Worm (Caenorhabditis elegans) whole organism, late embryonic: ENCODE results near the gene mab-3.

Source experiments
- C08G9.2 ChIP-seq: sonication (generic microtip); optimal IDR thresholded peaks from 2 replicates; lab custom pipeline; 2016; ENCODE audit warnings: mild to moderate bottlenecking, missing genetic modification characterization, moderate library complexity, missing compliant biosample characterization
- C38D4.7 ChIP-seq: fragments of 200-800 bp; sonication (Bioruptor generic); optimal IDR thresholded peaks from 2 replicates; lab custom pipeline; 2018; ENCODE audit warnings: mild to moderate bottlenecking, missing genetic modification characterization, moderate library complexity, missing compliant biosample characterization
- T23F11.4 ChIP-seq: fragments of 200-800 bp; sonication (Bioruptor generic); optimal IDR thresholded peaks from 2 replicates; lab custom pipeline; 2018; ENCODE audit warnings: mild to moderate bottlenecking, missing genetic modification characterization, missing compliant biosample characterization
- ahr-1 ChIP-seq: sonication (generic microtip); optimal IDR thresholded peaks from 2 replicates; lab custom pipeline; 2016; ENCODE audit warnings: missing genetic modification characterization, missing compliant biosample characterization
- ama-1 ChIP-seq: fragments of 150-350 bp; optimal IDR thresholded peaks from 2 replicates; lab custom pipeline; 2014
- ceh-18 ChIP-seq: sonication (generic microtip); optimal IDR thresholded peaks from 2 replicates; lab custom pipeline; 2016; ENCODE audit warnings: missing genetic modification characterization, missing compliant biosample characterization
- ceh-19 ChIP-seq: fragments of 200-800 bp; sonication (Bioruptor generic); optimal IDR thresholded peaks from 2 replicates; lab custom pipeline; 2018; ENCODE audit warnings: mild to moderate bottlenecking, missing genetic modification characterization, missing compliant biosample characterization
- ceh-2 ChIP-seq: sonication (generic microtip); optimal IDR thresholded peaks from 2 replicates; lab custom pipeline; 2016; ENCODE audit warnings: missing genotype, missing genetic modification characterization, missing compliant biosample characterization
- ceh-22 ChIP-seq: sonication (generic microtip); optimal IDR thresholded peaks from 2 replicates; lab custom pipeline; 2017; ENCODE audit warnings: missing biosample characterization, missing genetic modification characterization
- ceh-24 ChIP-seq: sonication (generic microtip); optimal IDR thresholded peaks from 2 replicates; lab custom pipeline; 2016; ENCODE audit warnings: mild to moderate bottlenecking, missing genetic modification characterization, missing compliant biosample characterization
- ceh-30 ChIP-seq: fragments of 150-350 bp; optimal IDR thresholded peaks from 2 replicates; lab custom pipeline; 2014; ENCODE audit warnings: missing biosample characterization, missing genetic modification characterization
- ceh-34 ChIP-seq: sonication (generic microtip); optimal IDR thresholded peaks from 2 replicates; lab custom pipeline; 2016; ENCODE audit warnings: mild to moderate bottlenecking, missing genetic modification characterization, missing compliant biosample characterization
- ceh-45 ChIP-seq: fragments of 200-800 bp; sonication (Bioruptor generic); IDR thresholded peaks from 2 replicates; pipeline ENCODE4 v1.3.6; 2022; ENCODE audit warnings: missing genetic modification reagents, missing genetic modification characterization, missing compliant biosample characterization
- ceh-48 ChIP-seq: sonication (generic microtip); optimal IDR thresholded peaks from 2 replicates; lab custom pipeline; 2016; ENCODE audit warnings: missing genetic modification characterization, inconsistent platforms, missing compliant biosample characterization
- ceh-6 ChIP-seq: fragments of 200-800 bp; sonication (Bioruptor generic); optimal IDR thresholded peaks from 2 replicates; lab custom pipeline; 2018; ENCODE audit warnings: mild to moderate bottlenecking, missing genetic modification characterization, missing compliant biosample characterization
- ceh-9 ChIP-seq: sonication (generic microtip); optimal IDR thresholded peaks from 2 replicates; lab custom pipeline; 2016; ENCODE audit warnings: mild to moderate bottlenecking, missing genetic modification characterization, inconsistent platforms, missing compliant biosample characterization
- che-1 ChIP-seq: sonication (generic microtip); optimal IDR thresholded peaks from 2 replicates; lab custom pipeline; 2016; ENCODE audit warnings: mild to moderate bottlenecking, missing genetic modification characterization, missing compliant biosample characterization
- dmd-4 ChIP-seq: sonication (generic microtip); optimal IDR thresholded peaks from 2 replicates; lab custom pipeline; 2016; ENCODE audit warnings: borderline replicate concordance, missing genetic modification characterization, missing compliant biosample characterization
- elt-4 ChIP-seq: sonication (generic microtip); optimal IDR thresholded peaks from 2 replicates; lab custom pipeline; 2016; ENCODE audit warnings: missing genetic modification characterization, missing compliant biosample characterization
- fkh-6 ChIP-seq: sonication (generic microtip); optimal IDR thresholded peaks from 2 replicates; lab custom pipeline; 2016; ENCODE audit warnings: missing genetic modification characterization, missing compliant biosample characterization
- hlh-13 ChIP-seq: fragments of 200-800 bp; sonication (Bioruptor generic); optimal IDR thresholded peaks from 2 replicates; lab custom pipeline; 2018; ENCODE audit warnings: mild to moderate bottlenecking, missing genetic modification characterization, missing compliant biosample characterization
- hlh-30 ChIP-seq: sonication (generic microtip); optimal IDR thresholded peaks from 2 replicates; lab custom pipeline; 2017; ENCODE audit warnings: antibody characterized with exemption, missing genetic modification characterization, missing compliant biosample characterization; ENCODE audit not compliant: insufficient read depth
- hlh-6 ChIP-seq: sonication (generic microtip); optimal IDR thresholded peaks from 2 replicates; lab custom pipeline; 2016; ENCODE audit warnings: missing genotype, missing genetic modification characterization, missing compliant biosample characterization
- lim-6 ChIP-seq: sonication (generic microtip); optimal IDR thresholded peaks from 2 replicates; lab custom pipeline; 2016; ENCODE audit warnings: missing genetic modification characterization, missing compliant biosample characterization
- lin-11 ChIP-seq: fragments of 200-800 bp; sonication (Bioruptor generic); optimal IDR thresholded peaks from 2 replicates; lab custom pipeline; 2018; ENCODE audit warnings: mild to moderate bottlenecking, missing genetic modification characterization, missing compliant biosample characterization
- madf-2 ChIP-seq: sonication (generic microtip); optimal IDR thresholded peaks from 2 replicates; lab custom pipeline; 2017; ENCODE audit warnings: missing genetic modification characterization, missing compliant biosample characterization
- mec-3 ChIP-seq: sonication (generic microtip); optimal IDR thresholded peaks from 2 replicates; lab custom pipeline; 2016; ENCODE audit warnings: borderline replicate concordance, missing genetic modification characterization, missing compliant biosample characterization
- nhr-232 ChIP-seq: sonication (generic microtip); optimal IDR thresholded peaks from 2 replicates; lab custom pipeline; 2016; ENCODE audit warnings: missing genetic modification characterization, missing compliant biosample characterization
- npax-4 ChIP-seq: sonication (generic microtip); optimal IDR thresholded peaks from 2 replicates; lab custom pipeline; 2016; ENCODE audit warnings: missing genetic modification characterization, missing compliant biosample characterization
- pat-9 ChIP-seq: fragments of 200-800 bp; sonication (Bioruptor generic); optimal IDR thresholded peaks from 2 replicates; lab custom pipeline; 2018; ENCODE audit warnings: mild to moderate bottlenecking, missing genetic modification characterization, moderate library complexity, missing compliant biosample characterization
- pha-4 ChIP-seq: fragments of 150-350 bp; optimal IDR thresholded peaks from 2 replicates; lab custom pipeline; 2018; ENCODE audit warnings: missing biosample characterization, missing genetic modification reagents, missing genetic modification characterization
- pros-1 ChIP-seq: fragments of 150-350 bp; optimal IDR thresholded peaks from 2 replicates; lab custom pipeline; 2014; ENCODE audit warnings: missing biosample characterization, missing genetic modification reagents, missing genetic modification characterization
- syd-9 ChIP-seq: sonication (generic microtip); optimal IDR thresholded peaks from 2 replicates; lab custom pipeline; 2016; ENCODE audit warnings: mild to moderate bottlenecking, missing genetic modification characterization, moderate library complexity, missing compliant biosample characterization
- tbx-7 ChIP-seq: sonication (generic microtip); optimal IDR thresholded peaks from 2 replicates; lab custom pipeline; 2016; ENCODE audit warnings: missing genotype, missing genetic modification characterization, missing compliant biosample characterization
- ttx-3 ChIP-seq: sonication (generic microtip); optimal IDR thresholded peaks from 2 replicates; lab custom pipeline; 2016; ENCODE audit warnings: missing genetic modification reagents, missing genetic modification characterization, missing compliant biosample characterization
- unc-42 ChIP-seq: sonication (generic microtip); optimal IDR thresholded peaks from 2 replicates; lab custom pipeline; 2016; ENCODE audit warnings: missing genotype, missing genetic modification characterization, missing compliant biosample characterization
- unc-55 ChIP-seq: sonication (generic microtip); optimal IDR thresholded peaks from 2 replicates; lab custom pipeline; 2017; ENCODE audit warnings: missing biosample characterization, missing genetic modification reagents, missing genetic modification characterization

The mab-3 gene

DNA sequence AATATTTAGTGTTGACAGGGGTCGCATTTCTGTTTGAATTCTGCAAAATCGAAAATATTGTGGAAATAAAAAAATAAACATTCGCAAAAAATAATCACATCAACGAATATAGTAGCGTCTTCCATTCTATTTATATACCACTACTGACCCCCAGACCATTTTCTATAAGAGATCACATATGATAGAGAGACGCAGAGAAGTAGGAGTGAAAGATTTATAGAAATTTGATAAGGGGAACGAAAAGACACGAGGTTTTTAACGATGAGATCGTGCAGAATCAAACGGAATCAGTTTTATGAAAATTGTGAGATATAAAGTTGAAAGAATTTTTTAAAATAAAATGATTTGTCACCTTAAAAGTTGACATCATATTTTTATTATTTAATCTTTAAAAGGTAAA, 20.3 kb downstream of the mab-3 start:
- TF ChIP-seq madf-2 (tag; lab: Kevin White, UChicago) (no peak), mec-3 (tag; lab: Kevin White, UChicago) (no peak), ama-1 (no peak), ceh-45 (GFP tag; lab: Robert Waterston, UW) (no peak), hlh-13 (GFP tag; lab: Kevin White, UChicago) (no peak), hlh-30 (tag; lab: Kevin White, UChicago) (no peak), nhr-232 (no peak), ceh-6 (GFP tag; lab: Kevin White, UChicago) (no peak), ceh-24 (tag; lab: Kevin White, UChicago) (no peak), che-1 (tag; lab: Kevin White, UChicago) (no peak), T23F11.4 (GFP tag; lab: Kevin White, UChicago) (no peak), npax-4 (tag; lab: Kevin White, UChicago) (no peak), pat-9 (tag; lab: Kevin White, UChicago) (no peak), tbx-7 (tag; lab: Kevin White, UChicago) (no peak), C38D4.7 (GFP tag; lab: Kevin White, UChicago) (no peak), ceh-30 (tag; lab: Kevin White, UChicago) (no peak), pha-4 (tag; lab: Kevin White, UChicago) (no peak), ceh-18 (tag; lab: Kevin White, UChicago) (no peak)
- TF ChIP-seq, all 69 proteins: peak for 0

DNA sequence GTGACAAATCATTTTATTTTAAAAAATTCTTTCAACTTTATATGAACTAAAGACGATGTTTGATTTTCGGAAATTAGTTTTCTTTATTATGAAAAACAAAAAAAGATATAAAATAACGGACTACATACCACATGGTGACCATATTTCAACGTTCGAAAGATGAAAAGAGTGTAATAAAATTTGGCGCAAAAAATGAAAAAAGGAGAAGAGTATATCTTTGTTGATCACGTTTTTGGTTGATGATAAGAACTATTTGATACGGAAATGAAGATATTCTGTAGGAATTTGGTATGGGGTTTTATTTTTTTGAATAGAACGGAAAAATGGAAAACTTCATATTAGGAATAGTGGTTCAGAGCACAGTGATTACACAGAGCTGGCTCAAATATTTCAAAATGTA, 21.1 kb downstream of the mab-3 start, which contains the start of gene Y53C12B.7:
TSS of gene Y53C12B.7 (minus strand) at position 163 of the 400 bp plus-strand sequence.
- no peak for TF ChIP-seq ceh-18 (tag; lab: Kevin White, UChicago)
- no peak for TF ChIP-seq syd-9
- no peak for TF ChIP-seq elt-4 (tag; lab: Kevin White, UChicago)
- no peak for TF ChIP-seq lim-6 (tag; lab: Kevin White, UChicago)
- TF ChIP-seq mec-3 (tag; lab: Kevin White, UChicago), result no peak
- no peak for TF ChIP-seq unc-42 (tag; lab: Kevin White, UChicago)
- no peak for TF ChIP-seq ttx-3 (tag; lab: Kevin White, UChicago)
- TF ChIP-seq ceh-22 (tag; lab: Kevin White, UChicago), result no peak
- no peak for TF ChIP-seq lin-11 (tag; lab: Kevin White, UChicago)
- TF ChIP-seq ahr-1 (tag; lab: Kevin White, UChicago), result no peak
- TF ChIP-seq ceh-34 (tag; lab: Kevin White, UChicago), result no peak
- TF ChIP-seq ceh-19 (GFP tag; lab: Kevin White, UChicago), result no peak
- no peak for TF ChIP-seq ceh-2 (tag; lab: Kevin White, UChicago)
- no peak for TF ChIP-seq fkh-6 (tag; lab: Kevin White, UChicago)
- TF ChIP-seq hlh-30 (tag; lab: Kevin White, UChicago), result no peak

DNA sequence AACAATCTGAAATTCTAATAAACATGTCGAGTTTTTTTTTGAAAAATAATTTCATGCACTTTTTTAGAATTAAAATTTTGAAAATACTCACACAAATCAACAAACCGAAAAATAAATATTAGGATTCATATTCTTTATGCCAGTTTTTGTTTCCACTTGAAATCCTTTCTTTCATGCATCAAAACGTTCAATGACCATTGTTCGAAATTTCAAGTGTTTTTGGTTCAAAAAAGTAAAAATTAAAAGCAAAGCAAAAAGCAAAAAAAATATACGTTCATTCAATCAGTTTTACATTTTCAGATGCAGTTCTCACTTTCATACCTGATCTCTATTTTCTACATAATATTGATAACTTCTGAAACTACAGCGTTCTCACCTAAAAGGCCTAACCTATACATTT, 21.8 kb downstream of the mab-3 start, which contains the start of gene ZK1321.1:
TSS of gene ZK1321.1 (plus strand) at position 301 of the 400 bp plus-strand sequence.
- TF ChIP-seq C38D4.7 (GFP tag; lab: Kevin White, UChicago) (no peak), unc-55 (GFP tag; lab: Kevin White, UChicago) (no peak), syd-9 (no peak), nhr-232 (no peak), ceh-30 (tag; lab: Kevin White, UChicago) (no peak), fkh-6 (tag; lab: Kevin White, UChicago) (no peak), pha-4 (tag; lab: Kevin White, UChicago) (no peak), ceh-9 (tag; lab: Kevin White, UChicago) (no peak), dmd-4 (no peak), pros-1 (tag; lab: Kevin White, UChicago) (no peak), hlh-6 (tag; lab: Kevin White, UChicago) (no peak), mec-3 (tag; lab: Kevin White, UChicago) (no peak), ceh-48 (tag; lab: Kevin White, UChicago) (no peak), elt-4 (tag; lab: Kevin White, UChicago) (no peak), C08G9.2 (tag; lab: Kevin White, UChicago) (no peak), ceh-6 (GFP tag; lab: Kevin White, UChicago) (no peak)
- TF ChIP-seq, all 69 proteins: peak for 0
